Worm (Caenorhabditis elegans) whole organism, L4 larva: ENCODE data around the gene F35E8.9.

Experiments used
- ama-1 ChIP-seq: fragments of 150-350 bp; optimal IDR thresholded peaks from 2 replicates; lab custom pipeline; 2014; ENCODE audit warnings: inconsistent platforms, mixed read lengths
- ceh-20 ChIP-seq: fragments of 200-800 bp; sonication (Bioruptor generic); IDR thresholded peaks from 2 replicates; pipeline ENCODE4 v1.3.6; 2022; ENCODE audit warnings: missing genetic modification reagents, missing genetic modification characterization, missing compliant biosample characterization
- ceh-82 ChIP-seq: sonication (generic microtip); optimal IDR thresholded peaks from 2 replicates; lab custom pipeline; 2017; ENCODE audit warnings: missing biosample characterization, missing genetic modification characterization

DNA sequence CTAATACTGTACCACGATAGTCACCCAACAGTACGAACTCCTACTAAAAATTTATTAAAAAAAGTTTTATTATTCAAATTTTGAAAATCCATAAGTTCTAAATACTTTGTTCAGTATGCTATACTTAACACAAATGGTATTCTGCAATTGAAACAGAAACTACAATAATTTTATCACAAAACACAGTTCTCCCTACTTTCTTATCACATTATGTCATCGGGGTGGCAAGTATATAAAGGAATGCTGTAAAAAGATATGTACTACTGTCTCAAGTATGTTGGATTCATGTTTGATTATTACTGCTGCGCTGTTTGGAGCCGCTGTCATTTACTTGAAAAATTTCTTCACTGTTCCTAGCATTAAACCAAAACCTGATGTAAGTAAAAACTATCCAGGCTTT, 3.7 kb upstream of the F35E8.9 start, which contains the start of gene cdr-1:
- TF ChIP-seq ceh-82 (tag; lab: Kevin White, UChicago) (no peak), ceh-20 (GFP tag; lab: Robert Waterston, UW) (no peak), ama-1 (lab: Kevin White, UChicago) (no peak)
